Worm (Caenorhabditis elegans) whole organism, L4 larva: ENCODE results near the gene snf-10.

Experiments used
- F10B5.3 ChIP-seq: sonication (generic microtip); optimal IDR thresholded peaks from 2 replicates; lab custom pipeline; 2016; ENCODE audit warnings: mild to moderate bottlenecking, missing genetic modification characterization, missing compliant biosample characterization
- F26F4.8 ChIP-seq: fragments of 200-800 bp; sonication (Bioruptor generic); conservative IDR thresholded peaks from 2 replicates; pipeline ENCODE4 v1.3.6; 2022; ENCODE audit warnings: missing genetic modification characterization, missing compliant biosample characterization
- F37D6.2 ChIP-seq: sonication (generic microtip); optimal IDR thresholded peaks from 2 replicates; lab custom pipeline; 2016; ENCODE audit warnings: mild to moderate bottlenecking, missing genetic modification characterization, missing compliant biosample characterization
- F44E2.7 ChIP-seq: fragments of 200-800 bp; sonication (Bioruptor generic); IDR thresholded peaks from 2 replicates; pipeline ENCODE4 v2.1.2; 2022; ENCODE audit warnings: missing genetic modification characterization, missing compliant biosample characterization
- R02D3.7 ChIP-seq: fragments of 150-350 bp; sonication (generic microtip); optimal IDR thresholded peaks from 3 replicates; lab custom pipeline; 2014; ENCODE audit warnings: missing biosample characterization, missing genetic modification characterization
- T20F7.1 ChIP-seq: fragments of 200-800 bp; sonication (Bioruptor generic); optimal IDR thresholded peaks from 2 replicates; lab custom pipeline; 2018; ENCODE audit warnings: mild to moderate bottlenecking, missing genetic modification characterization, missing compliant biosample characterization
- T26A8.4 ChIP-seq: fragments of 200-800 bp; sonication (Bioruptor generic); IDR thresholded peaks from 2 replicates; pipeline ENCODE4 v1.3.6; 2022; ENCODE audit warnings: missing genetic modification characterization, missing compliant biosample characterization
- Y105C5A.15 ChIP-seq: fragments of 200-800 bp; sonication (Bioruptor generic); IDR thresholded peaks from 2 replicates; pipeline ENCODE4 v1.3.6; 2022; ENCODE audit warnings: missing genetic modification characterization, missing compliant biosample characterization
- Y48G9A.11 ChIP-seq: fragments of 200-800 bp; sonication (Bioruptor generic); IDR thresholded peaks from 2 replicates; pipeline ENCODE4 v1.3.6; 2022; ENCODE audit warnings: missing genetic modification reagents, missing genetic modification characterization, missing compliant biosample characterization
- attf-4 ChIP-seq: sonication (generic microtip); optimal IDR thresholded peaks from 3 replicates; lab custom pipeline; 2017; ENCODE audit warnings: missing biosample characterization, missing genetic modification characterization
- ceh-44 ChIP-seq: fragments of 200-800 bp; sonication (Bioruptor generic); IDR thresholded peaks from 2 replicates; pipeline ENCODE4 v1.3.6; 2022; ENCODE audit warnings: missing genetic modification reagents, missing genetic modification characterization, missing compliant biosample characterization
- ceh-82 ChIP-seq: sonication (generic microtip); optimal IDR thresholded peaks from 2 replicates; lab custom pipeline; 2017; ENCODE audit warnings: missing biosample characterization, missing genetic modification characterization
- ces-1 ChIP-seq: fragments of 150-350 bp; sonication (generic microtip); optimal IDR thresholded peaks from 4 replicates; lab custom pipeline; 2014; ENCODE audit warnings: missing biosample characterization, missing genetic modification reagents, missing genetic modification characterization
- cey-2 ChIP-seq: sonication (generic microtip); optimal IDR thresholded peaks from 3 replicates; lab custom pipeline; 2017; ENCODE audit warnings: missing genetic modification characterization, mild to moderate bottlenecking, missing compliant biosample characterization, antibody characterized with exemption, borderline replicate concordance; ENCODE audit not compliant: insufficient read depth
- daf-12 ChIP-seq: fragments of 150-350 bp; optimal IDR thresholded peaks from 2 replicates; lab custom pipeline; 2014; ENCODE audit warnings: missing biosample characterization, missing genetic modification reagents, missing genetic modification characterization
- daf-16 ChIP-seq, 3 experiments: sonication (generic microtip); optimal IDR thresholded peaks; 2 replicates each; lab custom pipeline; 2016 to 2017; ENCODE audit warnings: missing genetic modification characterization in 3 of 3, missing genetic modification reagents in 3 of 3, mild to moderate bottlenecking in 2 of 3, missing compliant biosample characterization in 2 of 3, missing biosample characterization in 1 of 3, moderate library complexity in 1 of 3
- dmd-6 ChIP-seq: fragments of 200-800 bp; sonication (Bioruptor generic); IDR thresholded peaks from 2 replicates; pipeline ENCODE4 v1.3.6; 2022; ENCODE audit warnings: missing genetic modification reagents, missing genetic modification characterization, missing compliant biosample characterization
- dpl-1 ChIP-seq: fragments of 150-350 bp; optimal IDR thresholded peaks from 2 replicates; lab custom pipeline; 2014; ENCODE audit warnings: missing biosample characterization, missing genetic modification reagents, missing genetic modification characterization
- duxl-1 ChIP-seq: sonication (generic microtip); optimal IDR thresholded peaks from 2 replicates; lab custom pipeline; 2016; ENCODE audit warnings: mild to moderate bottlenecking, missing genetic modification characterization, moderate library complexity, missing compliant biosample characterization; ENCODE audit not compliant: poor library complexity
- egl-27 ChIP-seq: sonication (generic microtip); optimal IDR thresholded peaks from 3 replicates; lab custom pipeline; 2017; ENCODE audit warnings: missing biosample characterization, missing genetic modification reagents, missing genetic modification characterization
- egl-43 ChIP-seq: fragments of 200-800 bp; sonication (Bioruptor generic); IDR thresholded peaks from 2 replicates; pipeline ENCODE4 v1.3.6; 2022; ENCODE audit warnings: missing genetic modification reagents, missing genetic modification characterization, missing compliant biosample characterization
- fkh-10 ChIP-seq: fragments of 150-350 bp; optimal IDR thresholded peaks from 2 replicates; lab custom pipeline; 2014; ENCODE audit warnings: missing biosample characterization, missing genetic modification reagents, missing genetic modification characterization
- fos-1 ChIP-seq: fragments of 150-350 bp; optimal IDR thresholded peaks from 2 replicates; lab custom pipeline; 2014; ENCODE audit warnings: missing biosample characterization, missing genetic modification characterization
- hlh-30 ChIP-seq: sonication (generic microtip); optimal IDR thresholded peaks from 2 replicates; lab custom pipeline; 2017; ENCODE audit warnings: antibody characterized with exemption, mild to moderate bottlenecking, missing genetic modification characterization, missing compliant biosample characterization; ENCODE audit not compliant: insufficient read depth
- jun-1 ChIP-seq: fragments of 150-350 bp; optimal IDR thresholded peaks from 2 replicates; lab custom pipeline; 2014; ENCODE audit warnings: missing biosample characterization, missing genetic modification reagents, missing genetic modification characterization
- lin-15B ChIP-seq: fragments of 150-350 bp; sonication (generic microtip); optimal IDR thresholded peaks from 3 replicates; lab custom pipeline; 2014; ENCODE audit warnings: missing biosample characterization, missing genetic modification characterization
- lin-39 ChIP-seq: fragments of 150-350 bp; optimal IDR thresholded peaks from 2 replicates; lab custom pipeline; 2014; ENCODE audit warnings: missing biosample characterization, missing genetic modification reagents, missing genetic modification characterization
- mdt-29 ChIP-seq: fragments of 200-800 bp; sonication (Bioruptor generic); IDR thresholded peaks from 2 replicates; pipeline ENCODE4 v1.3.6; 2022; ENCODE audit warnings: missing genetic modification reagents, missing genetic modification characterization, missing compliant biosample characterization
- nhr-10 ChIP-seq: fragments of 150-350 bp; optimal IDR thresholded peaks from 2 replicates; lab custom pipeline; 2014; ENCODE audit warnings: missing biosample characterization, missing genetic modification characterization
- nhr-11 ChIP-seq: fragments of 150-350 bp; optimal IDR thresholded peaks from 2 replicates; lab custom pipeline; 2014; ENCODE audit warnings: missing biosample characterization, missing genetic modification characterization
- nhr-111 ChIP-seq: fragments of 200-800 bp; sonication (Bioruptor generic); optimal IDR thresholded peaks from 2 replicates; lab custom pipeline; 2018; ENCODE audit warnings: mild to moderate bottlenecking, missing genetic modification characterization, missing compliant biosample characterization
- nhr-237 ChIP-seq: sonication (generic microtip); optimal IDR thresholded peaks from 2 replicates; lab custom pipeline; 2017; ENCODE audit warnings: missing biosample characterization, missing genetic modification characterization
- nhr-41 ChIP-seq: fragments of 200-800 bp; sonication (Bioruptor generic); IDR thresholded peaks from 2 replicates; pipeline ENCODE4 v1.3.6; 2022; ENCODE audit warnings: missing genetic modification reagents, missing genetic modification characterization, missing compliant biosample characterization
- nhr-42 ChIP-seq: fragments of 200-800 bp; sonication (Bioruptor generic); IDR thresholded peaks from 2 replicates; pipeline ENCODE4 v1.3.6; 2022; ENCODE audit warnings: missing genetic modification characterization, missing compliant biosample characterization
- nhr-6 ChIP-seq: fragments of 150-350 bp; optimal IDR thresholded peaks from 2 replicates; lab custom pipeline; 2014; ENCODE audit warnings: missing biosample characterization, missing genetic modification characterization
- php-3 ChIP-seq: fragments of 200-800 bp; sonication (Bioruptor generic); IDR thresholded peaks from 2 replicates; pipeline ENCODE4 v1.3.6; 2022; ENCODE audit warnings: missing genetic modification reagents, missing genetic modification characterization, missing compliant biosample characterization
- sdz-12 ChIP-seq: fragments of 200-800 bp; sonication (Bioruptor generic); optimal IDR thresholded peaks from 2 replicates; lab custom pipeline; 2018; ENCODE audit warnings: mild to moderate bottlenecking, missing genetic modification characterization, missing compliant biosample characterization
- skn-1 ChIP-seq: fragments of 150-350 bp; optimal IDR thresholded peaks from 2 replicates; lab custom pipeline; 2014; ENCODE audit warnings: missing biosample characterization, missing genetic modification characterization
- snpc-1.2 ChIP-seq: fragments of 200-800 bp; sonication (Bioruptor generic); IDR thresholded peaks from 2 replicates; pipeline ENCODE4 v1.3.6; 2022; ENCODE audit warnings: missing genetic modification reagents, missing genetic modification characterization, missing compliant biosample characterization
- spr-1 ChIP-seq: sonication (generic microtip); optimal IDR thresholded peaks from 2 replicates; lab custom pipeline; 2016; ENCODE audit warnings: mild to moderate bottlenecking, missing genetic modification characterization, missing compliant biosample characterization
- spr-3 ChIP-seq: fragments of 200-800 bp; sonication (Bioruptor generic); optimal IDR thresholded peaks from 2 replicates; lab custom pipeline; 2018; ENCODE audit warnings: mild to moderate bottlenecking, missing genetic modification characterization, missing compliant biosample characterization
- tag-97 ChIP-seq: fragments of 200-800 bp; sonication (Bioruptor generic); IDR thresholded peaks from 2 replicates; pipeline ENCODE4 v1.3.6; 2022; ENCODE audit warnings: missing genetic modification characterization, missing compliant biosample characterization
- tra-1 ChIP-seq: fragments of 200-800 bp; sonication (Bioruptor generic); IDR thresholded peaks from 2 replicates; pipeline ENCODE4 v1.3.6; 2022; ENCODE audit warnings: missing genetic modification reagents, missing genetic modification characterization, missing compliant biosample characterization
- unc-130 ChIP-seq: sonication (generic microtip); optimal IDR thresholded peaks from 2 replicates; lab custom pipeline; 2016; ENCODE audit warnings: missing genetic modification reagents, missing genetic modification characterization, missing compliant biosample characterization
- unc-62 ChIP-seq, 3 experiments: fragments of 150-350 bp in 1 of 3; sonication (generic microtip); optimal IDR thresholded peaks in 2 of 3; peaks in 1 of 3; 1 replicate in 1 of 3; 2 replicates in 2 of 3; lab custom pipeline; 2014 to 2017; ENCODE audit warnings: missing biosample characterization in 3 of 3, missing genetic modification characterization in 3 of 3, missing genetic modification reagents in 3 of 3, missing genotype in 1 of 3
- zag-1 ChIP-seq: fragments of 150-350 bp; optimal IDR thresholded peaks from 2 replicates; lab custom pipeline; 2014; ENCODE audit warnings: missing biosample characterization, missing genetic modification characterization
- zfp-2 ChIP-seq: sonication (generic microtip); optimal IDR thresholded peaks from 2 replicates; lab custom pipeline; 2016; ENCODE audit warnings: mild to moderate bottlenecking, missing genetic modification characterization, missing compliant biosample characterization
- zfp-3 ChIP-seq: fragments of 200-800 bp; sonication (Bioruptor generic); conservative IDR thresholded peaks from 2 replicates; pipeline ENCODE4 v1.3.6; 2022; ENCODE audit warnings: missing genetic modification reagents, missing genetic modification characterization, missing compliant biosample characterization
- zip-2 ChIP-seq: fragments of 150-350 bp; optimal IDR thresholded peaks from 2 replicates; lab custom pipeline; 2014; ENCODE audit warnings: missing biosample characterization, missing genetic modification characterization
- ztf-11 ChIP-seq: fragments of 150-350 bp; optimal IDR thresholded peaks from 2 replicates; lab custom pipeline; 2014; ENCODE audit warnings: missing biosample characterization, missing genetic modification characterization
- ztf-7 ChIP-seq: fragments of 150-350 bp; optimal IDR thresholded peaks from 2 replicates; lab custom pipeline; 2014; ENCODE audit warnings: missing biosample characterization, missing genetic modification characterization

The snf-10 gene

DNA sequence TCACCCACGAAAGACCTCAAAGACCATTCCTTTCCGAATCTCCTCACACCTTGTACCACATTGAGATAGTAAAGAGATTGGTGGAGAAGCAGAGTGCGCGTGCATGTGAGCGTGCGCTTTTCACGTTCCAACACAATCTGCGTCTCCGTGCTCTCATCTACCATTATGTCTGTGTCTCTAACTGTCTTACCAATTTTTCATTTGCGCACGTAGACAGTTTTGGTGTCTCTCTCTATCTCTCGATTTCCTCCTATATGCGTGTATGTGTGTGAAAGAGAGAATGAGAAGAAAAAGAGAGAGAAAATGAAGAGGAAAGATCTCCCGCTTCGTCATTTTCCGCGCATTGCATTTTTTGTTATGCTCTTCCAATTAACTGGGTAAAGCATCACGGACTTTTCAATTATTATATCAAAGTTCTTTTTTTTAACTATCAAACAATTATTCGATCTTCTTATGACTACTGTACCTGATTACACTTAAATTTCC is 26.0 kb upstream of the snf-10 start (continued):
- TF ChIP-seq tag-97 (GFP tag; lab: Robert Waterston, UW) (no peak), nhr-41 (GFP tag; lab: Robert Waterston, UW) (0 out of 2 replicates have a peak, but pooled peaks have one; percentile 34), zfp-2 (tag; lab: Kevin White, UChicago) (peak; percentile 2), fkh-10 (peak; percentile 91), F44E2.7 (GFP tag; lab: Robert Waterston, UW) (no peak), nhr-11 (tag; lab: Kevin White, UChicago) (peak; percentile 97), egl-43 (GFP tag; lab: Robert Waterston, UW) (no peak), tra-1 (GFP tag; lab: Robert Waterston, UW) (peak; percentile 83), daf-16 (GFP tag; optimal IDR thresholded peaks at IDR 0.05; lab: Kevin White, UChicago) (peak in 1 of 2 experiments; percentile 5), daf-16 (tag; optimal IDR thresholded peaks at IDR 0.05; lab: Kevin White, UChicago) (peak; percentile 69), F10B5.3 (no peak), mdt-29 (peak; percentile 77), cey-2 (tag; lab: Kevin White, UChicago) (peak; percentile 89), ceh-44 (no peak), nhr-6 (peak; percentile 96), ztf-11 (no peak), egl-27 (peak; percentile 14), nhr-111 (GFP tag; lab: Kevin White, UChicago) (no peak), R02D3.7 (no peak), lin-15B (no peak), F26F4.8 (GFP tag; lab: Robert Waterston, UW) (no peak), F37D6.2 (tag; lab: Kevin White, UChicago) (peak; percentile 79), lin-39 (tag; lab: Kevin White, UChicago) (no peak), jun-1 (tag; lab: Kevin White, UChicago) (peak; percentile 86), nhr-237 (peak; percentile 25), duxl-1 (tag; lab: Kevin White, UChicago) (peak; percentile 83), hlh-30 (tag; lab: Kevin White, UChicago) (peak; percentile 98), dpl-1 (peak; percentile 68), php-3 (GFP tag; lab: Robert Waterston, UW) (peak; percentile 50), ces-1 (peak; percentile 37), T26A8.4 (peak; percentile 84), attf-4 (tag; lab: Kevin White, UChicago) (no peak), zfp-3 (GFP tag; lab: Robert Waterston, UW) (0 out of 2 replicates have a peak, but pooled peaks have one; percentile 48), sdz-12 (GFP tag; lab: Kevin White, UChicago) (no peak), skn-1 (tag; lab: Kevin White, UChicago) (peak; percentile 59), fos-1 (tag; lab: Kevin White, UChicago) (peak; percentile 13), unc-62 (GFP tag; optimal IDR thresholded peaks at IDR 0.05 in 1 of 2; lab: Kevin White, UChicago) (peak in 1 of 2 experiments; percentile 99), unc-62 (tag; optimal IDR thresholded peaks at IDR 0.05; lab: Kevin White, UChicago) (no peak), zip-2 (tag; lab: Kevin White, UChicago) (peak; percentile 52), ztf-7 (peak; percentile 76), snpc-1.2 (GFP tag; lab: Robert Waterston, UW) (no peak), nhr-10 (tag; lab: Kevin White, UChicago) (peak; percentile 89), unc-130 (no peak), daf-12 (tag; lab: Kevin White, UChicago) (no peak), Y105C5A.15 (GFP tag; lab: Robert Waterston, UW) (no peak), nhr-42 (GFP tag; lab: Robert Waterston, UW) (peak; percentile 52; the same call in 1 of the 2 replicates), T20F7.1 (peak; percentile 54), zag-1 (tag; lab: Kevin White, UChicago) (no peak), spr-3 (peak; percentile 23), ceh-82 (tag; lab: Kevin White, UChicago) (no peak), spr-1 (tag; lab: Kevin White, UChicago) (peak; percentile 48), Y48G9A.11 (GFP tag; lab: Robert Waterston, UW) (no peak), dmd-6 (peak; percentile 95)
